Fruit fly (Drosophila melanogaster): Measurements from ENCODE around the gene Mettl14.
A peak's percentile ranks its signal among the peaks of the same experiment; 100 is the strongest.

Mettl14 gene

DNA sequence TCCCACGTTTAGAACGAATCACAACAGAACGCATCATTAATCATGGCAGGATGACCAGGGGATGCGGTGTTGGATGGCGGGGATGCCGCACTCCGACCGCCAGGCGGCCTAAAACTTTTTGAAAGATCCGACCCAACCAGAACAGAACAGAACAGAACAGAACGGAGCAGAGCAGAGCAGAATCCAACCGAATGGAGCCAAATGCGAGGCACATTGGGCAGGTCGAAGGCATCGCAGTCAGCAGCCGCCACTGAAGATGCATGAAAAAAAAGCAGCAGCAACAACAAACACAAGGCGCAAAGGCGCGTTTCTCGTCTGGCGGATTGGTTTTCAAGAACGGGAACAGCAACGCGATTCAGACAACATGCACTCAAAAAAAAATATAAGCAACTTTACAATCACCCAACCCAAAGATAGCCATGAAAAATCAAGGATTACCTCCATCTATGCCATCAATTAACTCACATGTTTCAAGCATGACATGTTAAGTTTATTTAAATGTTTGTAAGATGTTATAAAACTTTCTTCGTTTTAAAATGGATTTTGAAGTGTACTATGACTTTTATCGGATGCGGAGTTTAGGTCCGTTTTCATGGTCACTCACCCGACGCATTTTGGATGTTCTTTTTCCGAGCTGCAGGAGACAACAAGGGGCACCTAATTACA lies 28.7 kb upstream of the Mettl14 start (continued):
- peak; percentile 82 for TF ChIP-seq CG2202 (tag; optimal IDR thresholded peaks at IDR 0.05)
- TF ChIP-seq HmgD (GFP tag; optimal IDR thresholded peaks at IDR 0.05): no peak
- peak; percentile 33; the same call in 1 of the 3 replicates for TF ChIP-seq dysf (GFP tag; IDR thresholded peaks at IDR 0.05)
- TF ChIP-seq psq (GFP tag; optimal IDR thresholded peaks at IDR 0.05): no peak
- peak; percentile 55 for TF ChIP-seq CG3407 (GFP tag; optimal IDR thresholded peaks at IDR 0.05)
- no peak for TF ChIP-seq yki (optimal IDR thresholded peaks at IDR 0.05)
- TF ChIP-seq Myb (GFP tag; optimal IDR thresholded peaks at IDR 0.05): no peak
- peak; percentile 69 for TF ChIP-seq row (GFP tag; IDR thresholded peaks at IDR 0.05)
- TF ChIP-seq CG13424 (tag; optimal IDR thresholded peaks at IDR 0.05): peak; percentile 56
- TF ChIP-seq CG1602 (GFP tag; optimal IDR thresholded peaks at IDR 0.05): peak; percentile 57
- TF ChIP-seq Fer2 (tag; optimal IDR thresholded peaks at IDR 0.05): no peak
- no peak for TF ChIP-seq gt (GFP tag; IDR thresholded peaks at IDR 0.05)
- peak; percentile 60 for TF ChIP-seq CG33213 (GFP tag; optimal IDR thresholded peaks at IDR 0.05)
- peak; percentile 81; the same call in 2 of the 3 replicates for TF ChIP-seq CG2199 (GFP tag; IDR thresholded peaks at IDR 0.05)
- no peak for TF ChIP-seq schlank (tag; optimal IDR thresholded peaks at IDR 0.05)
- peak; percentile 22 for TF ChIP-seq Mad (GFP tag; optimal IDR thresholded peaks at IDR 0.05)
- no peak for TF ChIP-seq GATAe (GFP tag; conservative IDR thresholded peaks at IDR 0.05)
- TF ChIP-seq CG14965 (GFP tag; optimal IDR thresholded peaks at IDR 0.05; ENCODE audit: borderline replicate concordance): no peak
- TF ChIP-seq Doc2 (GFP tag; IDR thresholded peaks at IDR 0.05): no peak
- TF ChIP-seq CG3281 (GFP tag; optimal IDR thresholded peaks at IDR 0.05): no peak
- no peak for TF ChIP-seq Tbp (GFP tag; optimal IDR thresholded peaks at IDR 0.05)
- no peak for TF ChIP-seq CG1792 (GFP tag; optimal IDR thresholded peaks at IDR 0.05)
- peak; percentile 60 for TF ChIP-seq CG6813 (GFP tag; optimal IDR thresholded peaks at IDR 0.05)
- TF ChIP-seq HLH3B (GFP tag; IDR thresholded peaks at IDR 0.05): peak; percentile 46; the same call in 1 of the 2 replicates
- peak; percentile 45 to 78 for TF ChIP-seq chif (GFP tag; optimal IDR thresholded peaks at IDR 0.05)
- peak; percentile 52 for TF ChIP-seq org-1 (GFP tag; optimal IDR thresholded peaks at IDR 0.05)
- TF ChIP-seq Sox100B (GFP tag; optimal IDR thresholded peaks at IDR 0.05): peak; percentile 49
- TF ChIP-seq cas (GFP tag; IDR thresholded peaks at IDR 0.05): no peak
- no peak for TF ChIP-seq CG11247 (GFP tag; IDR thresholded peaks at IDR 0.05)
- TF ChIP-seq CG14441 (GFP tag; IDR thresholded peaks at IDR 0.05): no peak
- TF ChIP-seq CG2712 (tag; optimal IDR thresholded peaks at IDR 0.05): peak; percentile 88
- TF ChIP-seq ato (GFP tag; IDR thresholded peaks at IDR 0.05; ENCODE audit: partially characterized antibody): no peak
- TF ChIP-seq CG32532 (GFP tag; IDR thresholded peaks at IDR 0.05): peak; percentile 7; the same call in 1 of the 2 replicates
- TF ChIP-seq Neu2 (GFP tag; optimal IDR thresholded peaks at IDR 0.05; ENCODE audit: borderline replicate concordance): no peak
- no peak for TF ChIP-seq Ravus (GFP tag; IDR thresholded peaks at IDR 0.05)
- TF ChIP-seq CG15073 (GFP tag; optimal IDR thresholded peaks at IDR 0.05): no peak
- TF ChIP-seq CkIIα-i1 (GFP tag; IDR thresholded peaks at IDR 0.05): no peak
- TF ChIP-seq CG8944 (GFP tag; optimal IDR thresholded peaks at IDR 0.05): peak; percentile 58
- TF ChIP-seq CG6683 (GFP tag; optimal IDR thresholded peaks at IDR 0.05): no peak
- no peak for TF ChIP-seq Dbx (GFP tag; IDR thresholded peaks at IDR 0.05)
- no peak for TF ChIP-seq stwl (tag; optimal IDR thresholded peaks at IDR 0.05)
- peak; percentile 47 to 51 for TF ChIP-seq Pdp1 (GFP tag; optimal IDR thresholded peaks at IDR 0.05)
- no peak for TF ChIP-seq cad (GFP tag; optimal IDR thresholded peaks at IDR 0.05)
- no peak for TF ChIP-seq seq (GFP tag; IDR thresholded peaks at IDR 0.05)
- no peak for TF ChIP-seq TFAM (GFP tag; optimal IDR thresholded peaks at IDR 0.05)
- peak; percentile 56 for TF ChIP-seq CoRest (tag; optimal IDR thresholded peaks at IDR 0.05)
- peak; percentile 60 for TF ChIP-seq CG5245 (GFP tag; optimal IDR thresholded peaks at IDR 0.05)
- TF ChIP-seq Stat92E (GFP tag; optimal IDR thresholded peaks at IDR 0.05): peak in 1 of 3 experiments; percentile 67
- peak; percentile 60 for TF ChIP-seq Xbp1 (GFP tag; optimal IDR thresholded peaks at IDR 0.05)
- TF ChIP-seq hth (optimal IDR thresholded peaks at IDR 0.05): no peak
- peak; percentile 30 for TF ChIP-seq CG13123 (GFP tag; optimal IDR thresholded peaks at IDR 0.05)
